Fruit fly (Drosophila melanogaster) whole organism, embryonic: Measurements from ENCODE around the gene CG11999.
A peak's percentile ranks its signal among the peaks of the same experiment; 100 is the strongest.

ENCODE experiments used
- CG1024 ChIP-seq: fragments of 200-800 bp; sonication (Bioruptor generic); IDR thresholded peaks from 2 replicates; pipeline ENCODE4 v1.3.6; 2022; ENCODE audit warnings: missing biosample characterization, missing genetic modification characterization
- CG10654 ChIP-seq: fragments of 200-800 bp; sonication (Bioruptor generic); optimal IDR thresholded peaks from 2 replicates; lab custom pipeline; 2016; ENCODE audit warnings: missing biosample characterization, missing genetic modification characterization
- CG11093 ChIP-seq: fragments of 200-800 bp; sonication (Bioruptor generic); IDR thresholded peaks from 3 replicates; pipeline ENCODE4 v1.3.6; 2022; ENCODE audit warnings: missing biosample characterization, missing genetic modification characterization
- CG11723 ChIP-seq: fragments of 200-800 bp; sonication (Bioruptor generic); optimal IDR thresholded peaks from 2 replicates; lab custom pipeline; 2017; ENCODE audit warnings: missing biosample characterization, mild to moderate bottlenecking, missing genetic modification characterization
- CG13624 ChIP-seq: fragments of 200-800 bp; sonication (Bioruptor generic); optimal IDR thresholded peaks from 2 replicates; lab custom pipeline; 2016; ENCODE audit warnings: missing biosample characterization, missing genetic modification characterization
- CG14441 ChIP-seq: fragments of 200-800 bp; sonication (Bioruptor generic); IDR thresholded peaks from 2 replicates; pipeline ENCODE4 v1.3.6; 2022; ENCODE audit warnings: missing biosample characterization, missing genetic modification characterization
- CG15514 ChIP-seq: fragments of 200-800 bp; sonication (Bioruptor generic); optimal IDR thresholded peaks from 3 replicates; lab custom pipeline; 2017; ENCODE audit warnings: missing biosample characterization, missing genetic modification characterization, mild to moderate bottlenecking, moderate library complexity, missing genetic modification reagents
- CG16779 ChIP-seq: fragments of 200-800 bp; sonication (Bioruptor generic); IDR thresholded peaks from 2 replicates; pipeline ENCODE4 v1.3.6; 2022; ENCODE audit warnings: missing biosample characterization, missing genetic modification characterization
- CG17912 ChIP-seq: fragments of 200-800 bp; sonication (Bioruptor generic); optimal IDR thresholded peaks from 2 replicates; lab custom pipeline; 2018; ENCODE audit warnings: missing biosample characterization, mild to moderate bottlenecking, missing genetic modification characterization
- CG2678 ChIP-seq: fragments of 200-800 bp; sonication (Bioruptor generic); optimal IDR thresholded peaks from 3 replicates; lab custom pipeline; 2019; ENCODE audit warnings: missing biosample characterization, mild to moderate bottlenecking, missing genetic modification characterization, moderate library complexity
- CG2875 ChIP-seq: fragments of 200-800 bp; sonication (Bioruptor generic); optimal IDR thresholded peaks from 2 replicates; lab custom pipeline; 2017; ENCODE audit warnings: missing biosample characterization, mild to moderate bottlenecking, missing genetic modification characterization, missing genetic modification reagents
- CG43689 ChIP-seq: fragments of 200-800 bp; sonication (Bioruptor generic); IDR thresholded peaks from 2 replicates; pipeline ENCODE4 v1.3.6; 2022; ENCODE audit warnings: missing biosample characterization, missing genetic modification characterization
- CG4617 ChIP-seq: fragments of 200-800 bp; sonication (Bioruptor generic); optimal IDR thresholded peaks from 3 replicates; lab custom pipeline; 2016; ENCODE audit warnings: missing biosample characterization, missing genetic modification characterization, borderline replicate concordance
- CG4854 ChIP-seq: fragments of 200-800 bp; sonication (Bioruptor generic); optimal IDR thresholded peaks from 2 replicates; lab custom pipeline; 2016; ENCODE audit warnings: missing biosample characterization, missing genetic modification characterization, inconsistent platforms
- CG6254 ChIP-seq: fragments of 200-800 bp; sonication (Bioruptor generic); optimal IDR thresholded peaks from 3 replicates; lab custom pipeline; 2017; ENCODE audit warnings: mild to moderate bottlenecking, missing biosample characterization, missing genetic modification reagents, missing genetic modification characterization
- CG8359 ChIP-seq: fragments of 200-800 bp; sonication (Bioruptor generic); optimal IDR thresholded peaks from 2 replicates; lab custom pipeline; 2017; ENCODE audit warnings: missing biosample characterization, mild to moderate bottlenecking, missing genetic modification characterization, borderline replicate concordance
- CG8944 ChIP-seq: fragments of 200-800 bp; sonication (Bioruptor generic); optimal IDR thresholded peaks from 3 replicates; lab custom pipeline; 2016; ENCODE audit warnings: missing biosample characterization, missing genetic modification characterization
- CG9727 ChIP-seq: fragments of 200-800 bp; sonication (Bioruptor generic); optimal IDR thresholded peaks from 3 replicates; lab custom pipeline; 2017; ENCODE audit warnings: missing biosample characterization, mild to moderate bottlenecking, missing genetic modification characterization
- Chrac-16 ChIP-seq: fragments of 200-800 bp; sonication (Bioruptor generic); optimal IDR thresholded peaks from 3 replicates; lab custom pipeline; 2016; ENCODE audit warnings: missing biosample characterization, missing genetic modification characterization
- CoRest ChIP-seq: fragments of 200-800 bp; sonication (Bioruptor generic); optimal IDR thresholded peaks from 3 replicates; lab custom pipeline; 2018; ENCODE audit warnings: missing biosample characterization, mild to moderate bottlenecking, missing genetic modification characterization, moderate library complexity
- D19B ChIP-seq: fragments of 200-800 bp; sonication (Bioruptor generic); optimal IDR thresholded peaks from 2 replicates; lab custom pipeline; 2017; ENCODE audit warnings: missing biosample characterization, mild to moderate bottlenecking, missing genetic modification characterization
- HLH3B ChIP-seq: fragments of 200-800 bp; sonication (Bioruptor generic); IDR thresholded peaks from 2 replicates; pipeline ENCODE4 v1.3.6; 2022; ENCODE audit warnings: missing biosample characterization, missing genetic modification characterization
- HmgD ChIP-seq: fragments of 200-800 bp; sonication (Bioruptor generic); optimal IDR thresholded peaks from 3 replicates; lab custom pipeline; 2016; ENCODE audit warnings: missing biosample characterization, missing genetic modification characterization
- HmgZ ChIP-seq: fragments of 200-800 bp; sonication (Bioruptor generic); optimal IDR thresholded peaks from 2 replicates; lab custom pipeline; 2018; ENCODE audit warnings: missing biosample characterization, mild to moderate bottlenecking, missing genetic modification characterization
- Hr3 ChIP-seq: fragments of 200-800 bp; sonication (Bioruptor generic); optimal IDR thresholded peaks from 3 replicates; lab custom pipeline; 2016; ENCODE audit warnings: missing biosample characterization, missing genetic modification characterization
- Lim3 ChIP-seq: fragments of 200-800 bp; sonication (Bioruptor generic); IDR thresholded peaks from 2 replicates; pipeline ENCODE4 v1.3.6; 2022; ENCODE audit warnings: missing biosample characterization, missing genetic modification characterization
- Mrtf ChIP-seq: fragments of 200-800 bp; sonication (Bioruptor generic); IDR thresholded peaks from 3 replicates; pipeline ENCODE4 v1.3.6; 2022; ENCODE audit warnings: missing biosample characterization, missing genetic modification characterization
- Oli ChIP-seq: fragments of 200-800 bp; sonication (Bioruptor generic); optimal IDR thresholded peaks from 2 replicates; lab custom pipeline; 2018; ENCODE audit warnings: missing biosample characterization, mild to moderate bottlenecking, missing genetic modification characterization, moderate library complexity
- Poxn ChIP-seq: fragments of 200-800 bp; sonication (Bioruptor generic); IDR thresholded peaks from 2 replicates; pipeline ENCODE4 v1.3.6; 2022; ENCODE audit warnings: missing biosample characterization, missing genetic modification characterization
- Sin3A ChIP-seq: fragments of >200 bp; optimal IDR thresholded peaks from 2 replicates; lab custom pipeline; 2018
- ase ChIP-seq: fragments of 200-800 bp; sonication (Bioruptor generic); IDR thresholded peaks from 3 replicates; pipeline ENCODE4 v1.3.6; 2022; ENCODE audit warnings: missing biosample characterization, missing genetic modification characterization
- ash1 ChIP-seq: fragments of 200-800 bp; sonication (Bioruptor generic); optimal IDR thresholded peaks from 2 replicates; lab custom pipeline; 2018; ENCODE audit warnings: missing biosample characterization, mild to moderate bottlenecking, missing genetic modification characterization
- az2 ChIP-seq: fragments of 200-800 bp; sonication (Bioruptor generic); optimal IDR thresholded peaks from 3 replicates; lab custom pipeline; 2016; ENCODE audit warnings: missing biosample characterization, missing genetic modification characterization
- bcd ChIP-seq: fragments of 200-800 bp; sonication (Bioruptor generic); optimal IDR thresholded peaks from 2 replicates; lab custom pipeline; 2017; ENCODE audit warnings: missing biosample characterization, mild to moderate bottlenecking, missing genetic modification characterization
- bigmax ChIP-seq: fragments of 200-800 bp; sonication (Bioruptor generic); optimal IDR thresholded peaks from 2 replicates; lab custom pipeline; 2018; ENCODE audit warnings: missing biosample characterization, mild to moderate bottlenecking, missing genetic modification characterization
- crc ChIP-seq: fragments of 200-800 bp; sonication (Bioruptor generic); optimal IDR thresholded peaks from 2 replicates; lab custom pipeline; 2016; ENCODE audit warnings: missing biosample characterization, missing genetic modification characterization
- croc ChIP-seq: fragments of 200-800 bp; sonication (Bioruptor generic); conservative IDR thresholded peaks from 3 replicates; pipeline ENCODE4 v1.3.6; 2022; ENCODE audit warnings: missing biosample characterization, missing genetic modification characterization
- cwo ChIP-seq: fragments of 200-800 bp; sonication (Bioruptor generic); optimal IDR thresholded peaks from 3 replicates; lab custom pipeline; 2017; ENCODE audit warnings: missing biosample characterization, missing genetic modification characterization, mild to moderate bottlenecking, moderate library complexity, missing genetic modification reagents
- dpn ChIP-seq, 2 experiments: fragments of 200-800 bp; sonication (Bioruptor generic); optimal IDR thresholded peaks; 3 replicates each; lab custom pipeline; 2016; ENCODE audit warnings: missing biosample characterization in 2 of 2, missing genetic modification characterization in 2 of 2
- kay ChIP-seq: fragments of 200-800 bp; sonication (Bioruptor generic); optimal IDR thresholded peaks from 2 replicates; lab custom pipeline; 2016; ENCODE audit warnings: missing biosample characterization, missing genetic modification characterization
- knrl ChIP-seq: fragments of 200-800 bp; sonication (Bioruptor generic); IDR thresholded peaks from 3 replicates; pipeline ENCODE4 v1.3.6; 2022; ENCODE audit warnings: missing biosample characterization, missing genetic modification characterization; ENCODE audit not compliant: partially characterized antibody
- lola ChIP-seq, 3 experiments: fragments of >200 bp in 2 of 3; fragments of 200-800 bp in 1 of 3; sonication (Bioruptor generic) in 1 of 3; optimal IDR thresholded peaks; 2 replicates each; lab custom pipeline; 2017 to 2019; ENCODE audit warnings: missing biosample characterization in 3 of 3, missing genetic modification characterization in 3 of 3, mild to moderate bottlenecking in 1 of 3, moderate library complexity in 1 of 3
- nau ChIP-seq: fragments of 200-800 bp; sonication (Bioruptor generic); optimal IDR thresholded peaks from 3 replicates; lab custom pipeline; 2017; ENCODE audit warnings: missing biosample characterization, mild to moderate bottlenecking, missing genetic modification characterization, missing genetic modification reagents
- pan ChIP-seq, 4 experiments: fragments of >200 bp in 3 of 4; fragments of 200-800 bp in 1 of 4; sonication (Bioruptor generic) in 1 of 4; optimal IDR thresholded peaks in 3 of 4; IDR thresholded peaks in 1 of 4; 2 replicates each; pipeline versions ENCODE4 v1.3.6 to Lab custom; 2017 to 2022; ENCODE audit warnings: missing biosample characterization in 2 of 4, missing genetic modification characterization in 2 of 4, mixed read lengths in 1 of 4
- ro ChIP-seq: fragments of 200-800 bp; sonication (Bioruptor generic); IDR thresholded peaks from 2 replicates; pipeline ENCODE4 v1.3.6; 2022; ENCODE audit warnings: missing biosample characterization, missing genetic modification characterization
- sug ChIP-seq: fragments of 200-800 bp; optimal IDR thresholded peaks from 2 replicates; lab custom pipeline; 2019; ENCODE audit warnings: missing biosample characterization, mild to moderate bottlenecking, missing genetic modification characterization, moderate library complexity
- tx ChIP-seq: fragments of 200-800 bp; sonication (Bioruptor generic); optimal IDR thresholded peaks from 2 replicates; lab custom pipeline; 2016; ENCODE audit warnings: missing biosample characterization, missing genetic modification characterization
- vfl ChIP-seq: fragments of 200-800 bp; sonication (Bioruptor generic); optimal IDR thresholded peaks from 2 replicates; lab custom pipeline; 2016; ENCODE audit warnings: missing biosample characterization, missing genetic modification characterization
- vnd ChIP-seq: fragments of 200-800 bp; sonication (Bioruptor generic); IDR thresholded peaks from 3 replicates; pipeline ENCODE4 v1.3.6; 2022; ENCODE audit warnings: missing biosample characterization, missing genetic modification characterization; ENCODE audit not compliant: partially characterized antibody
- zf30C ChIP-seq: fragments of 200-800 bp; sonication (Bioruptor generic); optimal IDR thresholded peaks from 3 replicates; lab custom pipeline; 2018; ENCODE audit warnings: missing biosample characterization, mild to moderate bottlenecking, missing genetic modification characterization

Gene CG11999

DNA sequence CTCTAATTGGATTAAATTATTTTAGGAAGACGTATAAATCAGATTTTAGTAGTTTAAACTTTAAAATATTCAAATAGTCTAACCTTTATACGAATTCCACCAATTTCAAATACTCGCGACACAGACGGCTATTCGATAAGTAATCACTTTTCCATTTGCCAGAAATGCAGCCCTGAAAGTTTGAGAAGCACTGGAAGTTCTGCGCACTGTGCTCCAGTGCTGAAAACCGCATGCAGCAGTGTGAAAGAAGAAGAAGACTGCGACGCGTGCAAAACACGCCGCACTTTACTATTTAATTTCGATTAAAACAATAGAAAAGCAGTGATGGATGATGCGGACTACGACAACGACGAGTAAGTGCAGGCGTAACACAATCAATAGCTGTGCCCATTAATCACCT, 17.0 kb upstream of the CG11999 start, which contains the start of gene Polr2F (continued):
- TF ChIP-seq cwo (GFP tag; lab: Kevin White, UChicago), result peak; percentile 62
- TF ChIP-seq dpn (GFP tag; optimal IDR thresholded peaks at IDR 0.05; lab: Kevin White, UChicago), result peak; percentile 93 to 95
- TF ChIP-seq CG9727 (GFP tag; lab: Kevin White, UChicago), result peak; percentile 35
- TF ChIP-seq bcd, result peak; percentile 80
- no peak for TF ChIP-seq Lim3 (GFP tag; lab: Robert Waterston, UW)
- TF ChIP-seq Hr3 (GFP tag; lab: Kevin White, UChicago), result peak; percentile 83
- TF ChIP-seq sug (tag; lab: Kevin White, UChicago), result peak; percentile 79
- TF ChIP-seq CG15514 (GFP tag; lab: Kevin White, UChicago), result peak; percentile 89
- peak; percentile 91 for TF ChIP-seq vfl (GFP tag; lab: Kevin White, UChicago)
- TF ChIP-seq zf30C (GFP tag; lab: Kevin White, UChicago), result no peak
- TF ChIP-seq croc (GFP tag; lab: Robert Waterston, UW), result peak; percentile 44; the same call in 2 of the 3 replicates
- TF ChIP-seq tx (GFP tag; lab: Kevin White, UChicago), result peak; percentile 89
- TF ChIP-seq Oli (tag; lab: Kevin White, UChicago), result peak; percentile 29
- peak; percentile 68 for TF ChIP-seq bigmax (GFP tag; lab: Kevin White, UChicago)
- peak; percentile 81 for TF ChIP-seq CoRest (tag; lab: Kevin White, UChicago)
- TF ChIP-seq CG13624 (GFP tag; lab: Kevin White, UChicago), result peak; percentile 94
- TF ChIP-seq CG43689 (GFP tag; lab: Robert Waterston, UW), result no peak
- no peak for TF ChIP-seq nau (GFP tag; lab: Kevin White, UChicago)
- peak; percentile 74 for TF ChIP-seq ase
- TF ChIP-seq Chrac-16 (GFP tag; lab: Kevin White, UChicago), result peak; percentile 87
- TF ChIP-seq HLH3B, result peak; percentile 68
- TF ChIP-seq lola (GFP tag; optimal IDR thresholded peaks at IDR 0.05; lab: Kevin White, UChicago), result peak in 1 of 3 experiments; percentile 51
- peak; percentile 71 for TF ChIP-seq kay (GFP tag; lab: Kevin White, UChicago)
- peak; percentile 49 for TF ChIP-seq D19B (GFP tag; lab: Kevin White, UChicago)
- peak; percentile 82 for TF ChIP-seq az2
- TF ChIP-seq CG1024 (GFP tag; lab: Robert Waterston, UW), result peak; percentile 53
- peak; percentile 70 for TF ChIP-seq CG11723 (GFP tag; lab: Kevin White, UChicago)
- TF ChIP-seq CG14441, result peak; percentile 54
- TF ChIP-seq Sin3A (lab: Kevin White, UChicago), result peak; percentile 55
- TF ChIP-seq CG10654 (GFP tag; lab: Kevin White, UChicago), result peak; percentile 86
- peak; percentile 87 for TF ChIP-seq CG4854 (GFP tag; lab: Kevin White, UChicago)
- peak; percentile 95 for TF ChIP-seq HmgZ (tag; lab: Kevin White, UChicago)
- TF ChIP-seq CG17912 (GFP tag; lab: Kevin White, UChicago), result peak; percentile 92
- peak; percentile 78 for TF ChIP-seq crc (GFP tag; lab: Kevin White, UChicago)
- TF ChIP-seq CG6254 (GFP tag; lab: Kevin White, UChicago), result no peak
- TF ChIP-seq vnd (GFP tag; lab: Robert Waterston, UW), result no peak
- TF ChIP-seq CG4617 (GFP tag; lab: Kevin White, UChicago), result peak; percentile 98
- TF ChIP-seq CG8359, result no peak
- TF ChIP-seq CG16779 (GFP tag; lab: Robert Waterston, UW), result peak; percentile 87
- no peak for TF ChIP-seq CG2875 (GFP tag; lab: Kevin White, UChicago)
- no peak for TF ChIP-seq pan (optimal IDR thresholded peaks at IDR 0.05; lab: Kevin White, UChicago)
- peak in 1 of 2 experiments; percentile 75 for TF ChIP-seq pan (GFP tag; optimal IDR thresholded peaks at IDR 0.05 in 1 of 2, IDR thresholded peaks at IDR 0.05 in 1 of 2)
- TF ChIP-seq ro (GFP tag; lab: Robert Waterston, UW), result no peak
- TF ChIP-seq Poxn (GFP tag; lab: Robert Waterston, UW), result no peak; the same call in 1 of the 2 replicates
- no peak for TF ChIP-seq CG11093 (GFP tag; lab: Robert Waterston, UW)
- peak; percentile 54; the same call in 2 of the 3 replicates for TF ChIP-seq Mrtf (GFP tag; lab: Robert Waterston, UW)
- TF ChIP-seq CG8944 (GFP tag; lab: Kevin White, UChicago), result peak; percentile 92
- TF ChIP-seq CG2678, result peak; percentile 63
- TF ChIP-seq knrl, result peak; percentile 51; the same call in 2 of the 3 replicates
- peak; percentile 73 for TF ChIP-seq ash1 (GFP tag; lab: Kevin White, UChicago)
- peak; percentile 94 for TF ChIP-seq HmgD (GFP tag; lab: Kevin White, UChicago)
